Worm (Caenorhabditis elegans): ENCODE measurements around the gene tbx-37.

DNA sequence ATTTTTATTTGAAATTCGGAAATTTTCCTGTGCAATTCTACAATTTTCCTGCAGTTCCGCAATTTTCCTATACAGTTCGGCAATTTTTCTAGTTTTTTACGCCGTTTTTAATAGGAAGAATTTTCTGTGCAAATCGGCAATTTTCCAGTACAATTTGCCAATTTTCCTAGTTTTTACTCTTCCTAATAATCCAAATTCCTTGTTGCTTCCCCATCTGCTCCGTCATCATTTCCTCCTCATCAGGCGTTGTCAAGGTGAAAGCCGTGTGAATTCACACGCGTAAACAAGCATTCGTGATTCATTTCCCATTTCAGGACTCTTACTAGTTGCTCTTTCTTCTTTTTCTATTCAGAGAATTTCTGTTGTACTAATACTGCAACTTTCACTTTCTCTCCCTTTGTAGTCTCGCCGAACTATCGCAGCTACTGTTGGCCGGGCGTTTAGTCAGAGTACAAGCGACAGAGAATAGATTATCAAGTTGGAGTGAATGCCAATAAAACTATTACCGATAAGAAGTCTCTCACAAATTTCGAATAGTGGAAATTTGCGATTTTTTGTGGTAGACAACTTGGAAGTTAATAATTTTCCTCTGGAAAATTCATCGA, 14.8 kb upstream of the tbx-37 start:
- no peak for TF ChIP-seq hlh-30 (tag; optimal IDR thresholded peaks at IDR 0.05; ENCODE audit: insufficient read depth)
- TF ChIP-seq fos-1 (tag; optimal IDR thresholded peaks at IDR 0.05): no peak
- TF ChIP-seq egl-27 (tag; optimal IDR thresholded peaks at IDR 0.05): no peak
- peak; percentile 38; the same call in 1 of the 2 replicates for TF ChIP-seq dmd-6 (GFP tag; IDR thresholded peaks at IDR 0.05)
- no peak for TF ChIP-seq lir-3 (tag; optimal IDR thresholded peaks at IDR 0.05)
- no peak for TF ChIP-seq ztf-11 (tag; optimal IDR thresholded peaks at IDR 0.05)
- TF ChIP-seq ZK546.5 (tag; optimal IDR thresholded peaks at IDR 0.05): no peak
- no peak for TF ChIP-seq nhr-11 (tag; optimal IDR thresholded peaks at IDR 0.05)
- no peak for TF ChIP-seq zag-1 (tag; optimal IDR thresholded peaks at IDR 0.05)
